Worm (Caenorhabditis elegans) whole organism, L2 larva: ENCODE measurements around the gene ndus-8.
A peak's percentile ranks its signal among the peaks of the same experiment; 100 is the strongest.

ENCODE experiments used
- C34F6.9 ChIP-seq: fragments of 150-350 bp; optimal IDR thresholded peaks from 2 replicates; lab custom pipeline; 2014; ENCODE audit warnings: missing biosample characterization, missing genetic modification characterization
- R02D3.7 ChIP-seq: fragments of 150-350 bp; optimal IDR thresholded peaks from 2 replicates; lab custom pipeline; 2014; ENCODE audit warnings: missing biosample characterization, missing genetic modification characterization
- Y55F3AM.14 ChIP-seq: fragments of 200-800 bp; sonication (Bioruptor generic); optimal IDR thresholded peaks from 2 replicates; lab custom pipeline; 2018; ENCODE audit warnings: mild to moderate bottlenecking, missing genetic modification characterization, missing compliant biosample characterization
- alr-1 ChIP-seq: fragments of 150-350 bp; optimal IDR thresholded peaks from 2 replicates; lab custom pipeline; 2014; ENCODE audit warnings: missing biosample characterization, missing genetic modification characterization
- aly-2 ChIP-seq: fragments of 150-350 bp; optimal IDR thresholded peaks from 2 replicates; lab custom pipeline; 2014; ENCODE audit warnings: missing biosample characterization, missing genetic modification characterization
- ama-1 ChIP-seq: fragments of 150-350 bp; optimal IDR thresholded peaks from 2 replicates; lab custom pipeline; 2018; ENCODE audit warnings: inconsistent platforms
- blmp-1 ChIP-seq: sonication (generic microtip); optimal IDR thresholded peaks from 2 replicates; lab custom pipeline; 2017; ENCODE audit warnings: missing genetic modification characterization, mild to moderate bottlenecking, missing compliant biosample characterization, antibody characterized with exemption, moderate library complexity; ENCODE audit not compliant: insufficient read depth
- ceh-16 ChIP-seq: fragments of 150-350 bp; optimal IDR thresholded peaks from 2 replicates; lab custom pipeline; 2014; ENCODE audit warnings: missing biosample characterization, missing genetic modification characterization
- crh-2 ChIP-seq: sonication (generic microtip); optimal IDR thresholded peaks from 2 replicates; lab custom pipeline; 2017; ENCODE audit warnings: missing biosample characterization, missing genetic modification characterization
- dmd-4 ChIP-seq: sonication (generic microtip); optimal IDR thresholded peaks from 2 replicates; lab custom pipeline; 2017; ENCODE audit warnings: missing biosample characterization, missing genetic modification characterization
- egl-27 ChIP-seq: sonication (generic microtip); optimal IDR thresholded peaks from 3 replicates; lab custom pipeline; 2017; ENCODE audit warnings: missing biosample characterization, missing genetic modification reagents, missing genetic modification characterization
- fos-1 ChIP-seq: fragments of 150-350 bp; optimal IDR thresholded peaks from 2 replicates; lab custom pipeline; 2014; ENCODE audit warnings: missing biosample characterization, missing genetic modification characterization
- gmeb-1 ChIP-seq: fragments of 150-350 bp; optimal IDR thresholded peaks from 2 replicates; lab custom pipeline; 2014; ENCODE audit warnings: missing biosample characterization, missing genetic modification characterization
- lin-11 ChIP-seq: fragments of 150-350 bp; sonication (generic microtip); optimal IDR thresholded peaks from 2 replicates; lab custom pipeline; 2014; ENCODE audit warnings: missing biosample characterization, missing genetic modification characterization, inconsistent platforms, mixed read lengths
- lin-13 ChIP-seq: fragments of 150-350 bp; optimal IDR thresholded peaks from 2 replicates; lab custom pipeline; 2014; ENCODE audit warnings: missing biosample characterization, missing genetic modification reagents, missing genetic modification characterization
- lin-39 ChIP-seq: fragments of 150-350 bp; optimal IDR thresholded peaks from 2 replicates; lab custom pipeline; 2014; ENCODE audit warnings: missing biosample characterization, missing genetic modification reagents, missing genetic modification characterization
- lsy-2 ChIP-seq, 2 experiments: fragments of 150-350 bp in 1 of 2; sonication (generic microtip) in 1 of 2; optimal IDR thresholded peaks; 2 replicates each; lab custom pipeline; 2014 to 2017; ENCODE audit warnings: missing biosample characterization in 2 of 2, missing genetic modification characterization in 2 of 2
- mab-5 ChIP-seq: fragments of 150-350 bp; optimal IDR thresholded peaks from 2 replicates; lab custom pipeline; 2014; ENCODE audit warnings: missing biosample characterization, missing genetic modification characterization
- mbf-1 ChIP-seq: sonication (generic microtip); optimal IDR thresholded peaks from 2 replicates; lab custom pipeline; 2017; ENCODE audit warnings: missing biosample characterization, missing genetic modification characterization
- mdl-1 ChIP-seq, 2 experiments: fragments of 150-350 bp in 1 of 2; sonication (generic microtip) in 1 of 2; optimal IDR thresholded peaks; 2 replicates each; lab custom pipeline; 2017; ENCODE audit warnings: missing biosample characterization in 2 of 2, missing genetic modification characterization in 2 of 2
- nhr-10 ChIP-seq: sonication (generic microtip); optimal IDR thresholded peaks from 2 replicates; lab custom pipeline; 2017; ENCODE audit warnings: missing biosample characterization, missing genetic modification characterization
- nhr-11 ChIP-seq: fragments of 150-350 bp; optimal IDR thresholded peaks from 2 replicates; lab custom pipeline; 2014; ENCODE audit warnings: missing biosample characterization, missing genetic modification characterization
- nhr-12 ChIP-seq: fragments of 150-350 bp; optimal IDR thresholded peaks from 2 replicates; lab custom pipeline; 2014; ENCODE audit warnings: missing biosample characterization, missing genetic modification characterization
- nhr-129 ChIP-seq: fragments of 150-350 bp; optimal IDR thresholded peaks from 2 replicates; lab custom pipeline; 2014; ENCODE audit warnings: missing biosample characterization, missing genetic modification characterization
- nhr-21 ChIP-seq: fragments of 150-350 bp; optimal IDR thresholded peaks from 2 replicates; lab custom pipeline; 2014; ENCODE audit warnings: missing biosample characterization, missing genetic modification characterization
- nhr-23 ChIP-seq: fragments of 150-350 bp; optimal IDR thresholded peaks from 2 replicates; lab custom pipeline; 2014; ENCODE audit warnings: missing biosample characterization, missing genetic modification reagents, missing genetic modification characterization
- nhr-237 ChIP-seq: fragments of 150-350 bp; optimal IDR thresholded peaks from 2 replicates; lab custom pipeline; 2014; ENCODE audit warnings: missing biosample characterization, missing genetic modification characterization
- nhr-25 ChIP-seq: fragments of 150-350 bp; sonication (generic microtip); optimal IDR thresholded peaks from 3 replicates; lab custom pipeline; 2014; ENCODE audit warnings: missing biosample characterization, missing genetic modification characterization
- nhr-77 ChIP-seq: fragments of 150-350 bp; optimal IDR thresholded peaks from 2 replicates; lab custom pipeline; 2014; ENCODE audit warnings: missing biosample characterization, missing genetic modification characterization
- peb-1 ChIP-seq: fragments of 150-350 bp; optimal IDR thresholded peaks from 2 replicates; lab custom pipeline; 2014; ENCODE audit warnings: missing biosample characterization, missing genetic modification characterization
- sem-4 ChIP-seq: fragments of 150-350 bp; optimal IDR thresholded peaks from 2 replicates; lab custom pipeline; 2014; ENCODE audit warnings: missing biosample characterization, missing genetic modification reagents, missing genetic modification characterization
- skn-1 ChIP-seq: sonication (generic microtip); optimal IDR thresholded peaks from 2 replicates; lab custom pipeline; 2017; ENCODE audit warnings: missing biosample characterization, missing genetic modification characterization
- sma-3 ChIP-seq: sonication (generic microtip); optimal IDR thresholded peaks from 2 replicates; lab custom pipeline; 2016; ENCODE audit warnings: missing genetic modification reagents, missing genetic modification characterization, missing compliant biosample characterization
- sma-9 ChIP-seq, 2 experiments: fragments of 150-350 bp in 1 of 2; sonication (generic microtip) in 1 of 2; optimal IDR thresholded peaks; 2 replicates each; lab custom pipeline; 2014 to 2016; ENCODE audit warnings: missing genetic modification characterization in 2 of 2, mild to moderate bottlenecking in 1 of 2, missing biosample characterization in 1 of 2, missing compliant biosample characterization in 1 of 2, missing genetic modification reagents in 1 of 2, moderate library complexity in 1 of 2
- snpc-4 ChIP-seq: fragments of 150-350 bp; optimal IDR thresholded peaks from 2 replicates; lab custom pipeline; 2014; ENCODE audit warnings: missing biosample characterization, missing genetic modification characterization
- unc-39 ChIP-seq: fragments of 150-350 bp; optimal IDR thresholded peaks from 2 replicates; lab custom pipeline; 2014; ENCODE audit warnings: missing biosample characterization, missing genetic modification characterization
- unc-62 ChIP-seq: fragments of 150-350 bp; optimal IDR thresholded peaks from 2 replicates; lab custom pipeline; 2014; ENCODE audit warnings: missing biosample characterization, missing genetic modification reagents, missing genetic modification characterization
- ztf-1 ChIP-seq: fragments of 200-800 bp; sonication (Bioruptor generic); conservative IDR thresholded peaks from 2 replicates; pipeline ENCODE4 v1.3.6; 2022; ENCODE audit warnings: missing genetic modification characterization, missing compliant biosample characterization
- ztf-11 ChIP-seq: sonication (generic microtip); optimal IDR thresholded peaks from 2 replicates; lab custom pipeline; 2017; ENCODE audit warnings: missing biosample characterization, missing genetic modification characterization

ndus-8 gene

DNA sequence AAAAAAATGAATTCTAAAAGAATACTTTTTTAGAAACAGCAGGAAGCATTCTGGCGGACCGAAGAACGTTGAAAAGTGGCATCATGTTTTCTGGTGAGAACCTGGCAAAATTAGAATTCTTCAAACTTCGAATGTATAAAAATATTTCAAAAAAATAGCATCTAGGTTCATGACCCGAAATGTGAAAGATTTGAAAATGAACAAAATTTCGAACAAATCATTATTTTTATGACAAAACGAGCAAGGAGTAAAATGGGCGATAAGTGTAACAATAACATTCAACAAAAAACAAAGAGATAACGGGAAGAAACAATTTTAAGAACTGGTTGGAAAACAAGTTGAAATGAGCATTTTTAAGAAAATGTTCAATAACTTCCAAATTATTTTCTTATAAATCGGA is 41.3 kb upstream of the ndus-8 start, which contains the start of gene psd-1:
Gene psd-1 (minus strand): TSS at position 101 of the 400 bp plus-strand sequence.
- TF ChIP-seq dmd-4 (tag; lab: Kevin White, UChicago): no peak
- no peak for TF ChIP-seq ztf-11 (tag; lab: Kevin White, UChicago)
- no peak for TF ChIP-seq lin-39 (tag; lab: Kevin White, UChicago)
- TF ChIP-seq peb-1 (tag; lab: Kevin White, UChicago): no peak
- TF ChIP-seq unc-62 (GFP tag; lab: Kevin White, UChicago): no peak
- no peak for TF ChIP-seq nhr-77 (tag; lab: Kevin White, UChicago)
- TF ChIP-seq mbf-1: no peak
- TF ChIP-seq ztf-1 (GFP tag; lab: Robert Waterston, UW): no peak
- TF ChIP-seq fos-1 (tag; lab: Kevin White, UChicago): no peak
- no peak for TF ChIP-seq sma-3
- no peak for TF ChIP-seq C34F6.9

ce11 chrIII:7273718-7274117 is 39.7 kb upstream of the ndus-8 start:
- TF ChIP-seq nhr-77 (tag; lab: Kevin White, UChicago) (no peak), lin-13 (GFP tag; lab: Kevin White, UChicago) (no peak), sma-3 (no peak), nhr-237 (tag; lab: Kevin White, UChicago) (no peak), nhr-23 (no peak), nhr-11 (tag; lab: Kevin White, UChicago) (no peak), nhr-12 (no peak), mdl-1 (tag; optimal IDR thresholded peaks at IDR 0.05; lab: Kevin White, UChicago) (no peak), nhr-25 (tag; lab: Kevin White, UChicago) (no peak), nhr-129 (tag; lab: Kevin White, UChicago) (peak; percentile 19), nhr-10 (no peak), sma-9 (GFP tag; optimal IDR thresholded peaks at IDR 0.05; lab: Kevin White, UChicago) (peak; percentile 72), sma-9 (tag; optimal IDR thresholded peaks at IDR 0.05; lab: Kevin White, UChicago) (no peak), lsy-2 (tag; optimal IDR thresholded peaks at IDR 0.05; lab: Kevin White, UChicago) (peak in 1 of 2 experiments; percentile 19), crh-2 (tag; lab: Kevin White, UChicago) (no peak), alr-1 (tag; lab: Kevin White, UChicago) (no peak), Y55F3AM.14 (no peak), nhr-21 (peak; percentile 68), aly-2 (tag; lab: Kevin White, UChicago) (no peak), C34F6.9 (no peak), mbf-1 (no peak), blmp-1 (tag; lab: Kevin White, UChicago) (no peak), unc-39 (tag; lab: Kevin White, UChicago) (no peak)

DNA sequence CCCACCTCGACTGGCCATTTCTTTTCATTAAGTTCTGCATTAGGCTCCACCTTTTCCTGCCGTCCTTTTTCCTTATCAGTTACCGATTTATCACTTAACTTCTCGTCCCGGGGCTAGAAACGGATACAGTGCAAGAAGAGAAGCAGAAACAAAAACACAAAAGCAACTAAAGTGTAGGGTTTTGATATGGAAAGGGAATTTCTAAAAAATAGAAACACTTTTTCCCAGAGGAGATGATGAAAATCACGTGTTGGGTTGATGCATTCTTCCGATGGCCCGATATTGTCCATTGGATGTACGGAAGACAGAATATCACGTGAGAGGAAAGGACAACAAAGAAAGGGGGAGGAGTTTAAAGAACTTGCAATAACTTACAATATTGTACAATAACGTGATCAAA is 38.8 kb upstream of the ndus-8 start:
- TF ChIP-seq mdl-1 (tag; optimal IDR thresholded peaks at IDR 0.05; lab: Kevin White, UChicago) (peak in 1 of 2 experiments; percentile 32), ztf-1 (GFP tag; lab: Robert Waterston, UW) (no peak), ceh-16 (tag; lab: Kevin White, UChicago) (no peak), nhr-25 (tag; lab: Kevin White, UChicago) (peak; percentile 51), lin-11 (tag; lab: Kevin White, UChicago) (no peak), crh-2 (tag; lab: Kevin White, UChicago) (peak; percentile 55), aly-2 (tag; lab: Kevin White, UChicago) (no peak), sma-3 (peak; percentile 82), nhr-77 (tag; lab: Kevin White, UChicago) (no peak), fos-1 (tag; lab: Kevin White, UChicago) (peak; percentile 63), nhr-21 (peak; percentile 92), sma-9 (GFP tag; optimal IDR thresholded peaks at IDR 0.05; lab: Kevin White, UChicago) (peak; percentile 86), sma-9 (tag; optimal IDR thresholded peaks at IDR 0.05; lab: Kevin White, UChicago) (no peak), nhr-129 (tag; lab: Kevin White, UChicago) (peak; percentile 89), mab-5 (tag; lab: Kevin White, UChicago) (no peak), ztf-11 (tag; lab: Kevin White, UChicago) (no peak), C34F6.9 (no peak), lsy-2 (tag; optimal IDR thresholded peaks at IDR 0.05; lab: Kevin White, UChicago) (peak in 1 of 2 experiments; percentile 46), ama-1 (peak; percentile 13), egl-27 (peak; percentile 64), gmeb-1 (tag; lab: Kevin White, UChicago) (peak; percentile 71), peb-1 (tag; lab: Kevin White, UChicago) (no peak), blmp-1 (tag; lab: Kevin White, UChicago) (peak; percentile 85), nhr-12 (no peak), unc-39 (tag; lab: Kevin White, UChicago) (no peak), mbf-1 (no peak)

ce11 chrIII:7272088-7272487 is 38.1 kb upstream of the ndus-8 start:
- TF ChIP-seq nhr-237 (tag; lab: Kevin White, UChicago): no peak
- TF ChIP-seq egl-27: no peak
- no peak for TF ChIP-seq ceh-16 (tag; lab: Kevin White, UChicago)
- no peak for TF ChIP-seq nhr-21
- TF ChIP-seq nhr-77 (tag; lab: Kevin White, UChicago): no peak
- no peak for TF ChIP-seq blmp-1 (tag; lab: Kevin White, UChicago)
- TF ChIP-seq nhr-10: no peak
- TF ChIP-seq mbf-1: no peak
- peak in 1 of 2 experiments; percentile 25 for TF ChIP-seq mdl-1 (tag; optimal IDR thresholded peaks at IDR 0.05; lab: Kevin White, UChicago)
- TF ChIP-seq skn-1: no peak
- TF ChIP-seq mab-5 (tag; lab: Kevin White, UChicago): peak; percentile 70
- TF ChIP-seq sma-3: peak; percentile 41
- TF ChIP-seq R02D3.7 (tag; lab: Kevin White, UChicago): no peak
- TF ChIP-seq lin-39 (tag; lab: Kevin White, UChicago): no peak
- no peak for TF ChIP-seq nhr-23
- TF ChIP-seq aly-2 (tag; lab: Kevin White, UChicago): no peak
- no peak for TF ChIP-seq ztf-1 (GFP tag; lab: Robert Waterston, UW)
- peak in 1 of 2 experiments; percentile 61 for TF ChIP-seq lsy-2 (tag; optimal IDR thresholded peaks at IDR 0.05; lab: Kevin White, UChicago)
- no peak for TF ChIP-seq lin-13 (GFP tag; lab: Kevin White, UChicago)
- TF ChIP-seq sma-9 (GFP tag; optimal IDR thresholded peaks at IDR 0.05; lab: Kevin White, UChicago): peak; percentile 77
- no peak for TF ChIP-seq sma-9 (tag; optimal IDR thresholded peaks at IDR 0.05; lab: Kevin White, UChicago)
- no peak for TF ChIP-seq alr-1 (tag; lab: Kevin White, UChicago)
- TF ChIP-seq snpc-4 (tag; lab: Kevin White, UChicago): no peak
- TF ChIP-seq ama-1: peak; percentile 68
- no peak for TF ChIP-seq sem-4 (tag; lab: Kevin White, UChicago)
- no peak for TF ChIP-seq unc-62 (GFP tag; lab: Kevin White, UChicago)
- peak; percentile 28 for TF ChIP-seq gmeb-1 (tag; lab: Kevin White, UChicago)
- TF ChIP-seq C34F6.9: peak; percentile 81
- TF ChIP-seq nhr-12: no peak
